Fruit fly (Drosophila melanogaster) whole organism, embryonic: Measurements from ENCODE around the gene slpr.

ENCODE experiments used
- Bdp1 ChIP-seq: fragments of 200-800 bp; sonication (Bioruptor generic); optimal IDR thresholded peaks from 3 replicates; lab custom pipeline; 2016; ENCODE audit warnings: missing biosample characterization, missing genetic modification characterization
- CG10147 ChIP-seq: fragments of 200-800 bp; sonication (Bioruptor generic); optimal IDR thresholded peaks from 2 replicates; lab custom pipeline; 2019; ENCODE audit warnings: missing biosample characterization, mild to moderate bottlenecking, missing genetic modification characterization, moderate library complexity
- CG10274 ChIP-seq: fragments of 200-800 bp; sonication (Bioruptor generic); optimal IDR thresholded peaks from 3 replicates; lab custom pipeline; 2017; ENCODE audit warnings: missing biosample characterization, mild to moderate bottlenecking, missing genetic modification characterization
- CG10565 ChIP-seq: fragments of 200-800 bp; sonication (Bioruptor generic); optimal IDR thresholded peaks from 3 replicates; lab custom pipeline; 2016; ENCODE audit warnings: missing biosample characterization, mild to moderate bottlenecking, missing genetic modification characterization
- CG10959 ChIP-seq: fragments of 200-800 bp; sonication (Bioruptor generic); IDR thresholded peaks from 2 replicates; pipeline ENCODE4 v1.3.6; 2022; ENCODE audit warnings: missing biosample characterization, missing genetic modification characterization
- CG11247 ChIP-seq: fragments of 200-800 bp; sonication (Bioruptor generic); IDR thresholded peaks from 2 replicates; pipeline ENCODE4 v1.3.6; 2022; ENCODE audit warnings: missing biosample characterization, missing genetic modification characterization
- CG11695 ChIP-seq: fragments of 200-800 bp; sonication (Bioruptor generic); IDR thresholded peaks from 3 replicates; pipeline ENCODE4 v1.3.6; 2022; ENCODE audit warnings: missing biosample characterization, missing genetic modification characterization
- CG12299 ChIP-seq: fragments of 200-800 bp; sonication (Bioruptor generic); optimal IDR thresholded peaks from 2 replicates; lab custom pipeline; 2018; ENCODE audit warnings: missing biosample characterization, mild to moderate bottlenecking, missing genetic modification characterization
- CG14014 ChIP-seq: fragments of 200-800 bp; sonication (Bioruptor generic); IDR thresholded peaks from 2 replicates; pipeline ENCODE4 v1.3.6; 2022; ENCODE audit warnings: missing biosample characterization, missing genetic modification characterization
- CG17328 ChIP-seq: fragments of 200-800 bp; sonication (Bioruptor generic); IDR thresholded peaks from 2 replicates; pipeline ENCODE4 v1.3.6; 2022; ENCODE audit warnings: missing biosample characterization, missing genetic modification characterization
- CG17802 ChIP-seq: fragments of 200-800 bp; sonication (Bioruptor generic); optimal IDR thresholded peaks from 2 replicates; lab custom pipeline; 2018; ENCODE audit warnings: missing biosample characterization, mild to moderate bottlenecking, missing genetic modification characterization, moderate library complexity
- CG17912 ChIP-seq: fragments of 200-800 bp; sonication (Bioruptor generic); optimal IDR thresholded peaks from 2 replicates; lab custom pipeline; 2018; ENCODE audit warnings: missing biosample characterization, mild to moderate bottlenecking, missing genetic modification characterization
- CG18476 ChIP-seq: fragments of 200-800 bp; sonication (Bioruptor generic); optimal IDR thresholded peaks from 2 replicates; lab custom pipeline; 2016; ENCODE audit warnings: missing biosample characterization, mild to moderate bottlenecking, missing genetic modification characterization
- CG18599 ChIP-seq: fragments of 200-800 bp; sonication (Bioruptor generic); optimal IDR thresholded peaks from 3 replicates; lab custom pipeline; 2017; ENCODE audit warnings: missing biosample characterization, missing genetic modification characterization, mild to moderate bottlenecking, moderate library complexity, missing genetic modification reagents
- CG30020 ChIP-seq: fragments of 200-800 bp; optimal IDR thresholded peaks from 2 replicates; lab custom pipeline; 2019; ENCODE audit warnings: missing biosample characterization, mild to moderate bottlenecking, missing genetic modification characterization, moderate library complexity
- CG3726 ChIP-seq: fragments of 200-800 bp; sonication (Bioruptor generic); IDR thresholded peaks from 3 replicates; pipeline ENCODE4, ENCODE4 v1.3.6; 2022; ENCODE audit warnings: missing biosample characterization, missing genetic modification characterization
- CG4404 ChIP-seq: fragments of 200-800 bp; sonication (Bioruptor generic); IDR thresholded peaks from 2 replicates; pipeline ENCODE4 v1.3.6; 2022; ENCODE audit warnings: missing biosample characterization, missing genetic modification characterization
- CG6272 ChIP-seq: fragments of 200-800 bp; sonication (Bioruptor generic); IDR thresholded peaks from 2 replicates; pipeline ENCODE4 v1.3.6; 2022; ENCODE audit warnings: missing biosample characterization, missing genetic modification characterization
- CG8765 ChIP-seq: fragments of 200-800 bp; sonication (Bioruptor generic); IDR thresholded peaks from 2 replicates; pipeline ENCODE4 v1.3.6; 2022; ENCODE audit warnings: missing biosample characterization, missing genetic modification characterization
- CHES-1-like ChIP-seq: fragments of 200-800 bp; sonication (Bioruptor generic); optimal IDR thresholded peaks from 2 replicates; lab custom pipeline; 2016; ENCODE audit warnings: missing biosample characterization, missing genetic modification characterization
- Dfd ChIP-seq, 2 experiments: fragments of >200 bp; optimal IDR thresholded peaks; 2 replicates each; lab custom pipeline; 2017; ENCODE audit warnings: missing biosample characterization in 2 of 2, missing genetic modification characterization in 2 of 2
- Dref ChIP-seq: fragments of 200-800 bp; sonication (Bioruptor generic); IDR thresholded peaks from 2 replicates; pipeline ENCODE4 v1.3.6; 2022; ENCODE audit warnings: missing biosample characterization, missing genetic modification characterization
- E2f2 ChIP-seq: fragments of 200-800 bp; sonication (Bioruptor generic); IDR thresholded peaks from 2 replicates; pipeline ENCODE4 v1.3.6; 2022; ENCODE audit warnings: missing biosample characterization, missing genetic modification characterization
- GATAe ChIP-seq: fragments of 200-800 bp; sonication (Bioruptor generic); conservative IDR thresholded peaks from 2 replicates; pipeline ENCODE4 v1.3.6; 2022; ENCODE audit warnings: missing biosample characterization, missing genetic modification characterization
- NC2β ChIP-seq: fragments of 200-800 bp; sonication (Bioruptor generic); optimal IDR thresholded peaks from 2 replicates; lab custom pipeline; 2016; ENCODE audit warnings: missing biosample characterization, missing genetic modification characterization
- Ptx1 ChIP-seq: fragments of 200-800 bp; sonication (Bioruptor generic); IDR thresholded peaks from 2 replicates; pipeline ENCODE4 v1.3.6; 2022; ENCODE audit warnings: missing biosample characterization, missing genetic modification characterization
- Six4 ChIP-seq: fragments of 200-800 bp; sonication (Bioruptor generic); optimal IDR thresholded peaks from 2 replicates; lab custom pipeline; 2016; ENCODE audit warnings: missing biosample characterization, missing genetic modification characterization
- Stat92E ChIP-seq, 3 experiments: fragments of >200 bp in 2 of 3; fragments of 200-800 bp in 1 of 3; sonication (Bioruptor generic) in 1 of 3; optimal IDR thresholded peaks; 2 replicates each; lab custom pipeline; 2017 to 2019; ENCODE audit warnings: missing biosample characterization in 3 of 3, missing genetic modification characterization in 3 of 3, mild to moderate bottlenecking in 1 of 3, moderate library complexity in 1 of 3
- TFAM ChIP-seq: fragments of 200-800 bp; sonication (Bioruptor generic); optimal IDR thresholded peaks from 2 replicates; lab custom pipeline; 2017; ENCODE audit warnings: missing biosample characterization, missing genetic modification characterization, inconsistent platforms
- Tbp ChIP-seq: fragments of >200 bp; optimal IDR thresholded peaks from 2 replicates; lab custom pipeline; 2018; ENCODE audit warnings: missing biosample characterization, missing genetic modification characterization
- Xbp1 ChIP-seq: fragments of 200-800 bp; sonication (Bioruptor generic); optimal IDR thresholded peaks from 3 replicates; lab custom pipeline; 2016; ENCODE audit warnings: missing biosample characterization, mild to moderate bottlenecking, missing genetic modification characterization
- abd-A ChIP-seq: fragments of 200-800 bp; sonication (Bioruptor generic); optimal IDR thresholded peaks from 3 replicates; lab custom pipeline; 2019; ENCODE audit warnings: missing biosample characterization, mild to moderate bottlenecking, missing genetic modification characterization, moderate library complexity
- ara ChIP-seq: fragments of 200-800 bp; sonication (Bioruptor generic); IDR thresholded peaks from 2 replicates; pipeline ENCODE4 v1.3.6; 2022; ENCODE audit warnings: missing biosample characterization, missing genetic modification characterization
- ato ChIP-seq: fragments of 200-800 bp; sonication (Bioruptor generic); IDR thresholded peaks from 2 replicates; pipeline ENCODE4 v1.3.6; 2022; ENCODE audit warnings: missing biosample characterization, missing genetic modification characterization; ENCODE audit not compliant: partially characterized antibody
- croc ChIP-seq: fragments of 200-800 bp; sonication (Bioruptor generic); conservative IDR thresholded peaks from 3 replicates; pipeline ENCODE4 v1.3.6; 2022; ENCODE audit warnings: missing biosample characterization, missing genetic modification characterization
- cwo ChIP-seq: fragments of 200-800 bp; sonication (Bioruptor generic); optimal IDR thresholded peaks from 3 replicates; lab custom pipeline; 2017; ENCODE audit warnings: missing biosample characterization, missing genetic modification characterization, mild to moderate bottlenecking, moderate library complexity, missing genetic modification reagents
- da ChIP-seq: fragments of 200-800 bp; sonication (Bioruptor generic); optimal IDR thresholded peaks from 2 replicates; lab custom pipeline; 2016; ENCODE audit warnings: missing biosample characterization, missing genetic modification characterization
- en ChIP-seq: fragments of 200-800 bp; sonication (Bioruptor generic); optimal IDR thresholded peaks from 2 replicates; lab custom pipeline; 2016; ENCODE audit warnings: missing biosample characterization, missing genetic modification characterization
- fd64A ChIP-seq: fragments of 200-800 bp; sonication (Bioruptor generic); optimal IDR thresholded peaks from 3 replicates; lab custom pipeline; 2018; ENCODE audit warnings: missing biosample characterization, mild to moderate bottlenecking, missing genetic modification characterization
- grn ChIP-seq: fragments of 200-800 bp; sonication (Bioruptor generic); optimal IDR thresholded peaks from 3 replicates; lab custom pipeline; 2017; ENCODE audit warnings: missing biosample characterization, missing genetic modification characterization
- gro ChIP-seq: fragments of 200-800 bp; sonication (Bioruptor generic); optimal IDR thresholded peaks from 2 replicates; lab custom pipeline; 2016; ENCODE audit warnings: missing biosample characterization, missing genetic modification characterization
- ham ChIP-seq: fragments of 200-800 bp; sonication (Bioruptor generic); IDR thresholded peaks from 2 replicates; pipeline ENCODE4 v1.3.6; 2022; ENCODE audit warnings: missing biosample characterization, missing genetic modification characterization
- hkb ChIP-seq, 2 experiments: fragments of 200-800 bp in 1 of 2; fragments of >200 bp in 1 of 2; sonication (Bioruptor generic) in 1 of 2; IDR thresholded peaks in 1 of 2; optimal IDR thresholded peaks in 1 of 2; 2 replicates each; pipeline versions ENCODE4 v1.3.6 to Lab custom; 2017 to 2022; ENCODE audit warnings: missing biosample characterization in 1 of 2, missing genetic modification characterization in 1 of 2
- lilli ChIP-seq: fragments of 200-800 bp; sonication (Bioruptor generic); optimal IDR thresholded peaks from 3 replicates; lab custom pipeline; 2016; ENCODE audit warnings: missing biosample characterization, missing genetic modification characterization
- org-1 ChIP-seq: fragments of 200-800 bp; sonication (Bioruptor generic); optimal IDR thresholded peaks from 2 replicates; lab custom pipeline; 2017; ENCODE audit warnings: missing biosample characterization, missing genetic modification characterization
- peb ChIP-seq: fragments of 200-800 bp; sonication (Bioruptor generic); IDR thresholded peaks from 2 replicates; pipeline ENCODE4 v1.3.6; 2022; ENCODE audit warnings: missing biosample characterization, missing genetic modification characterization
- ranshi ChIP-seq: fragments of 200-800 bp; sonication (Bioruptor generic); IDR thresholded peaks from 2 replicates; pipeline ENCODE4 v1.3.6; 2022; ENCODE audit warnings: missing biosample characterization, missing genetic modification characterization
- sd ChIP-seq: fragments of 200-800 bp; sonication (Bioruptor generic); optimal IDR thresholded peaks from 3 replicates; lab custom pipeline; 2018; ENCODE audit warnings: missing biosample characterization, mild to moderate bottlenecking, missing genetic modification characterization, moderate library complexity
- stwl ChIP-seq: fragments of 200-800 bp; sonication (Bioruptor generic); optimal IDR thresholded peaks from 3 replicates; lab custom pipeline; 2018; ENCODE audit warnings: missing biosample characterization, mild to moderate bottlenecking, missing genetic modification characterization, moderate library complexity
- tin ChIP-seq: fragments of 200-800 bp; sonication (Bioruptor generic); optimal IDR thresholded peaks from 3 replicates; lab custom pipeline; 2016; ENCODE audit warnings: missing biosample characterization, missing genetic modification characterization
- vvl ChIP-seq: fragments of 200-800 bp; sonication (Bioruptor generic); IDR thresholded peaks from 2 replicates; pipeline ENCODE4 v1.3.6; 2022; ENCODE audit warnings: missing biosample characterization, missing genetic modification characterization

Gene slpr

dm6 chrX:8126149-8126548 lies 50.8 kb downstream of the slpr start (continued):
- TF ChIP-seq Bdp1 (no peak), cwo (no peak), Xbp1 (GFP tag; lab: Kevin White, UChicago) (peak; percentile 64), CG10565 (no peak), CG10147 (GFP tag; lab: Kevin White, UChicago) (no peak), CG12299 (tag; lab: Kevin White, UChicago) (no peak), ara (GFP tag; lab: Robert Waterston, UW) (peak; percentile 77), CG10959 (GFP tag; lab: Robert Waterston, UW) (peak; percentile 45; the same call in 1 of the 2 replicates), CG3726 (GFP tag; lab: Robert Waterston, UW) (peak; percentile 54; the same call in 1 of the 3 replicates), CG4404 (GFP tag; lab: Robert Waterston, UW) (peak; percentile 35; the same call in 1 of the 2 replicates), CG8765 (no peak), vvl (GFP tag; lab: Robert Waterston, UW) (peak; percentile 72), CG17802 (tag; lab: Kevin White, UChicago) (peak; percentile 28), CG18599 (GFP tag; lab: Kevin White, UChicago) (no peak), ranshi (GFP tag; lab: Robert Waterston, UW) (peak; percentile 50; the same call in 1 of the 2 replicates), Dref (GFP tag; lab: Robert Waterston, UW) (no peak), Tbp (GFP tag; lab: Kevin White, UChicago) (no peak), Six4 (GFP tag; lab: Kevin White, UChicago) (peak; percentile 15), croc (GFP tag; lab: Robert Waterston, UW) (peak; percentile 52; the same call in 2 of the 3 replicates), ham (GFP tag; lab: Robert Waterston, UW) (no peak), da (GFP tag; lab: Kevin White, UChicago) (no peak), CG14014 (GFP tag; lab: Robert Waterston, UW) (no peak), CG17912 (GFP tag; lab: Kevin White, UChicago) (no peak), Dfd (GFP tag; optimal IDR thresholded peaks at IDR 0.05; lab: Kevin White, UChicago) (no peak), CG10274 (GFP tag; lab: Kevin White, UChicago) (no peak), NC2β (GFP tag; lab: Kevin White, UChicago) (peak; percentile 46), org-1 (peak; percentile 15), CG17328 (peak; percentile 81), gro (GFP tag; lab: Kevin White, UChicago) (no peak), CG11695 (GFP tag; lab: Robert Waterston, UW) (no peak), en (GFP tag; lab: Kevin White, UChicago) (no peak), CG6272 (GFP tag; lab: Robert Waterston, UW) (no peak), peb (GFP tag; lab: Robert Waterston, UW) (0 out of 2 replicates have a peak, but pooled peaks have one; percentile 25), CG11247 (GFP tag; lab: Robert Waterston, UW) (no peak), ato (GFP tag; lab: Robert Waterston, UW) (no peak), grn (GFP tag; lab: Kevin White, UChicago) (peak; percentile 6), CG30020 (no peak), CG18476 (peak; percentile 57), abd-A (no peak), Stat92E (GFP tag; optimal IDR thresholded peaks at IDR 0.05; lab: Kevin White, UChicago) (no peak), fd64A (GFP tag; lab: Kevin White, UChicago) (peak; percentile 47), TFAM (no peak), lilli (GFP tag; lab: Kevin White, UChicago) (peak; percentile 42), sd (tag; lab: Kevin White, UChicago) (peak; percentile 9), tin (peak; percentile 45), E2f2 (peak; percentile 29; the same call in 1 of the 2 replicates), stwl (no peak), CHES-1-like (GFP tag; lab: Kevin White, UChicago) (no peak), Ptx1 (GFP tag; lab: Robert Waterston, UW) (peak; percentile 67), GATAe (GFP tag; lab: Robert Waterston, UW) (no peak), hkb (optimal IDR thresholded peaks at IDR 0.05; lab: Kevin White, UChicago) (no peak), hkb (GFP tag; IDR thresholded peaks at IDR 0.05; lab: Robert Waterston, UW) (peak; percentile 65)
